Fruit fly (Drosophila melanogaster) Kc167 (cell line): ENCODE measurements around the gene Cog8.

Source experiments
- h ChIP-seq: fragments of >200 bp; optimal IDR thresholded peaks from 3 replicates; lab custom pipeline; 2018; ENCODE audit warnings: missing external identifiers
- psq ChIP-seq: fragments of >200 bp; optimal IDR thresholded peaks from 2 replicates; lab custom pipeline; 2017; ENCODE audit warnings: missing external identifiers

- TF ChIP-seq psq (lab: Kevin White, UChicago) = no peak
- no peak for TF ChIP-seq h (lab: Kevin White, UChicago)
These were observed 32.2 kb upstream of the Cog8 start, which contains the start of gene CG31706 for dm6 chr2L:11530952-11531351.
